Fruit fly (Drosophila melanogaster) whole organism, embryonic: ENCODE data around the gene Tbcd.

Source experiments
- CG10431 ChIP-seq: fragments of 200-800 bp; sonication (Bioruptor generic); optimal IDR thresholded peaks from 3 replicates; lab custom pipeline; 2018; ENCODE audit warnings: missing biosample characterization, mild to moderate bottlenecking, missing genetic modification characterization
- CG10654 ChIP-seq: fragments of 200-800 bp; sonication (Bioruptor generic); optimal IDR thresholded peaks from 2 replicates; lab custom pipeline; 2016; ENCODE audit warnings: missing biosample characterization, missing genetic modification characterization
- CG11247 ChIP-seq: fragments of 200-800 bp; sonication (Bioruptor generic); IDR thresholded peaks from 2 replicates; pipeline ENCODE4 v1.3.6; 2022; ENCODE audit warnings: missing biosample characterization, missing genetic modification characterization
- CG12071 ChIP-seq: fragments of 200-800 bp; sonication (Bioruptor generic); optimal IDR thresholded peaks from 3 replicates; lab custom pipeline; 2018; ENCODE audit warnings: missing biosample characterization, mild to moderate bottlenecking, missing genetic modification characterization
- CG16815 ChIP-seq: fragments of 200-800 bp; sonication (Bioruptor generic); optimal IDR thresholded peaks from 3 replicates; lab custom pipeline; 2017; ENCODE audit warnings: missing biosample characterization, mild to moderate bottlenecking, missing genetic modification characterization
- CG17568 ChIP-seq: fragments of 200-800 bp; sonication (Bioruptor generic); optimal IDR thresholded peaks from 2 replicates; lab custom pipeline; 2018; ENCODE audit warnings: missing biosample characterization, mild to moderate bottlenecking, missing genetic modification characterization, moderate library complexity
- CG17612 ChIP-seq: fragments of 200-800 bp; sonication (Bioruptor generic); IDR thresholded peaks from 2 replicates; pipeline ENCODE4 v1.3.6; 2022; ENCODE audit warnings: missing biosample characterization, missing genetic modification characterization
- CG18476 ChIP-seq: fragments of 200-800 bp; sonication (Bioruptor generic); optimal IDR thresholded peaks from 2 replicates; lab custom pipeline; 2016; ENCODE audit warnings: missing biosample characterization, mild to moderate bottlenecking, missing genetic modification characterization
- CG2202 ChIP-seq: fragments of 200-800 bp; sonication (Bioruptor generic); optimal IDR thresholded peaks from 2 replicates; lab custom pipeline; 2018; ENCODE audit warnings: missing biosample characterization, mild to moderate bottlenecking, missing genetic modification characterization
- CG33213 ChIP-seq: fragments of 200-800 bp; sonication (Bioruptor generic); optimal IDR thresholded peaks from 3 replicates; lab custom pipeline; 2016; ENCODE audit warnings: missing biosample characterization, missing genetic modification characterization
- CG34224 ChIP-seq: fragments of 200-800 bp; sonication (Bioruptor generic); IDR thresholded peaks from 3 replicates; pipeline ENCODE4 v1.3.6; 2022; ENCODE audit warnings: missing biosample characterization, missing genetic modification characterization; ENCODE audit not compliant: partially characterized antibody
- CG3847 ChIP-seq: fragments of 200-800 bp; sonication (Bioruptor generic); IDR thresholded peaks from 2 replicates; pipeline ENCODE4 v1.3.6; 2022; ENCODE audit warnings: missing biosample characterization, missing genetic modification characterization
- CG3995 ChIP-seq: fragments of 200-800 bp; sonication (Bioruptor generic); optimal IDR thresholded peaks from 3 replicates; lab custom pipeline; 2016; ENCODE audit warnings: missing biosample characterization, missing genetic modification characterization
- CG42726 ChIP-seq: fragments of 200-800 bp; sonication (Bioruptor generic); IDR thresholded peaks from 2 replicates; pipeline ENCODE4 v1.3.6; 2022; ENCODE audit warnings: missing biosample characterization, missing genetic modification characterization; ENCODE audit not compliant: partially characterized antibody
- CG5180 ChIP-seq: fragments of 200-800 bp; sonication (Bioruptor generic); optimal IDR thresholded peaks from 3 replicates; lab custom pipeline; 2017; ENCODE audit warnings: missing biosample characterization, missing genetic modification characterization, mild to moderate bottlenecking, moderate library complexity, missing genetic modification reagents
- CG5245 ChIP-seq: fragments of 200-800 bp; sonication (Bioruptor generic); optimal IDR thresholded peaks from 3 replicates; lab custom pipeline; 2016; ENCODE audit warnings: missing biosample characterization, missing genetic modification characterization
- CG6765 ChIP-seq: fragments of 200-800 bp; sonication (Bioruptor generic); optimal IDR thresholded peaks from 3 replicates; lab custom pipeline; 2017; ENCODE audit warnings: missing biosample characterization, mild to moderate bottlenecking, missing genetic modification characterization
- CG8478 ChIP-seq: fragments of >200 bp; optimal IDR thresholded peaks from 2 replicates; lab custom pipeline; 2018
- CG9932 ChIP-seq: fragments of 200-800 bp; sonication (Bioruptor generic); IDR thresholded peaks from 2 replicates; pipeline ENCODE4 v1.3.6; 2022; ENCODE audit warnings: missing biosample characterization, missing genetic modification characterization
- Camta ChIP-seq: fragments of 200-800 bp; sonication (Bioruptor generic); optimal IDR thresholded peaks from 2 replicates; lab custom pipeline; 2016; ENCODE audit warnings: missing biosample characterization, missing genetic modification characterization
- CkIIα-i1 ChIP-seq: fragments of 200-800 bp; sonication (Bioruptor generic); IDR thresholded peaks from 2 replicates; pipeline ENCODE4 v1.3.6; 2022; ENCODE audit warnings: missing biosample characterization, missing genetic modification characterization
- D ChIP-seq, 2 experiments: fragments of 200-800 bp in 1 of 2; fragments of >200 bp in 1 of 2; sonication (Bioruptor generic) in 1 of 2; optimal IDR thresholded peaks; 2 replicates in 1 of 2; 3 replicates in 1 of 2; lab custom pipeline; 2017; ENCODE audit warnings: mild to moderate bottlenecking in 1 of 2, missing biosample characterization in 1 of 2, missing genetic modification characterization in 1 of 2, missing genetic modification reagents in 1 of 2
- Dip2 ChIP-seq: fragments of 200-800 bp; sonication (Bioruptor generic); IDR thresholded peaks from 2 replicates; pipeline ENCODE4 v1.3.6; 2022; ENCODE audit warnings: missing biosample characterization, missing genetic modification characterization
- E2f2 ChIP-seq: fragments of 200-800 bp; sonication (Bioruptor generic); IDR thresholded peaks from 2 replicates; pipeline ENCODE4 v1.3.6; 2022; ENCODE audit warnings: missing biosample characterization, missing genetic modification characterization
- Fer1 ChIP-seq: fragments of 200-800 bp; sonication (Bioruptor generic); optimal IDR thresholded peaks from 2 replicates; lab custom pipeline; 2017; ENCODE audit warnings: missing biosample characterization, mild to moderate bottlenecking, missing genetic modification characterization
- H2.0 ChIP-seq: fragments of 200-800 bp; sonication (Bioruptor generic); IDR thresholded peaks from 2 replicates; pipeline ENCODE4 v1.3.6; 2022; ENCODE audit warnings: missing biosample characterization, missing genetic modification characterization
- HLHmδ ChIP-seq: fragments of 200-800 bp; sonication (Bioruptor generic); optimal IDR thresholded peaks from 2 replicates; lab custom pipeline; 2018; ENCODE audit warnings: missing biosample characterization, mild to moderate bottlenecking, missing genetic modification characterization, moderate library complexity
- Lhr ChIP-seq: fragments of 200-800 bp; sonication (Bioruptor generic); optimal IDR thresholded peaks from 3 replicates; lab custom pipeline; 2017; ENCODE audit warnings: mild to moderate bottlenecking, missing biosample characterization, missing genetic modification reagents, missing genetic modification characterization
- NfI ChIP-seq: fragments of 200-800 bp; sonication (Bioruptor generic); optimal IDR thresholded peaks from 3 replicates; lab custom pipeline; 2018; ENCODE audit warnings: missing biosample characterization, mild to moderate bottlenecking, missing genetic modification characterization, moderate library complexity
- Oaz ChIP-seq: fragments of 200-800 bp; sonication (Bioruptor generic); IDR thresholded peaks from 2 replicates; pipeline ENCODE4 v1.3.6; 2022; ENCODE audit warnings: missing biosample characterization, missing genetic modification characterization
- Six4 ChIP-seq: fragments of 200-800 bp; sonication (Bioruptor generic); optimal IDR thresholded peaks from 2 replicates; lab custom pipeline; 2016; ENCODE audit warnings: missing biosample characterization, missing genetic modification characterization
- Trl ChIP-seq, 3 experiments: fragments of >200 bp in 2 of 3; fragments of 200-800 bp in 1 of 3; sonication (Bioruptor generic) in 1 of 3; optimal IDR thresholded peaks; 2 replicates in 1 of 3; 3 replicates in 2 of 3; lab custom pipeline; 2016 to 2017; ENCODE audit warnings: missing biosample characterization in 1 of 3, missing genetic modification characterization in 1 of 3
- ara ChIP-seq: fragments of 200-800 bp; sonication (Bioruptor generic); IDR thresholded peaks from 2 replicates; pipeline ENCODE4 v1.3.6; 2022; ENCODE audit warnings: missing biosample characterization, missing genetic modification characterization
- ato ChIP-seq: fragments of 200-800 bp; sonication (Bioruptor generic); IDR thresholded peaks from 2 replicates; pipeline ENCODE4 v1.3.6; 2022; ENCODE audit warnings: missing biosample characterization, missing genetic modification characterization; ENCODE audit not compliant: partially characterized antibody
- cas ChIP-seq: fragments of 200-800 bp; sonication (Bioruptor generic); IDR thresholded peaks from 2 replicates; pipeline ENCODE4 v1.3.6; 2022; ENCODE audit warnings: missing biosample characterization, missing genetic modification characterization
- chn ChIP-seq: fragments of 200-800 bp; sonication (Bioruptor generic); optimal IDR thresholded peaks from 2 replicates; lab custom pipeline; 2016; ENCODE audit warnings: missing biosample characterization, missing genetic modification characterization
- ci ChIP-seq: fragments of 200-800 bp; sonication (Bioruptor generic); IDR thresholded peaks from 3 replicates; pipeline ENCODE4 v1.3.6; 2022; ENCODE audit warnings: missing biosample characterization, missing genetic modification characterization
- croc ChIP-seq: fragments of 200-800 bp; sonication (Bioruptor generic); conservative IDR thresholded peaks from 3 replicates; pipeline ENCODE4 v1.3.6; 2022; ENCODE audit warnings: missing biosample characterization, missing genetic modification characterization
- emc ChIP-seq: fragments of 200-800 bp; sonication (Bioruptor generic); optimal IDR thresholded peaks from 2 replicates; lab custom pipeline; 2016; ENCODE audit warnings: missing biosample characterization, missing genetic modification characterization
- odd ChIP-seq: fragments of 200-800 bp; sonication (Bioruptor generic); optimal IDR thresholded peaks from 2 replicates; lab custom pipeline; 2017; ENCODE audit warnings: missing biosample characterization, mild to moderate bottlenecking, missing genetic modification characterization
- pan ChIP-seq, 4 experiments: fragments of >200 bp in 3 of 4; fragments of 200-800 bp in 1 of 4; sonication (Bioruptor generic) in 1 of 4; optimal IDR thresholded peaks in 3 of 4; IDR thresholded peaks in 1 of 4; 2 replicates each; pipeline versions ENCODE4 v1.3.6 to Lab custom; 2017 to 2022; ENCODE audit warnings: missing biosample characterization in 2 of 4, missing genetic modification characterization in 2 of 4, mixed read lengths in 1 of 4
- pnt ChIP-seq: fragments of 200-800 bp; sonication (Bioruptor generic); optimal IDR thresholded peaks from 3 replicates; lab custom pipeline; 2016; ENCODE audit warnings: missing biosample characterization, missing genetic modification characterization
- tgo ChIP-seq: fragments of 200-800 bp; sonication (Bioruptor generic); IDR thresholded peaks from 3 replicates; pipeline ENCODE4 v1.3.6; 2022; ENCODE audit warnings: missing biosample characterization, missing genetic modification characterization
- ttk ChIP-seq: fragments of 200-800 bp; sonication (Bioruptor generic); IDR thresholded peaks from 2 replicates; pipeline ENCODE4 v2.1.2; 2022; ENCODE audit warnings: missing biosample characterization, missing genetic modification characterization
- tup ChIP-seq: fragments of 200-800 bp; sonication (Bioruptor generic); optimal IDR thresholded peaks from 2 replicates; lab custom pipeline; 2016; ENCODE audit warnings: missing biosample characterization, mild to moderate bottlenecking, missing genetic modification characterization, moderate library complexity
- usp ChIP-seq: fragments of >200 bp; optimal IDR thresholded peaks from 2 replicates; lab custom pipeline; 2017; ENCODE audit warnings: missing biosample characterization, missing genetic modification characterization
- wdn ChIP-seq: fragments of 200-800 bp; sonication (Bioruptor generic); IDR thresholded peaks from 2 replicates; pipeline ENCODE4 v1.3.6; 2022; ENCODE audit warnings: missing biosample characterization, missing genetic modification characterization

Tbcd gene

dm6 chr2L:2130157-2130987, 16.9 kb upstream of the Tbcd start, which contains the start of gene Glyp (continued):
- TF ChIP-seq croc (GFP tag; lab: Robert Waterston, UW): peak; percentile 92
- peak; percentile 42 for TF ChIP-seq pnt (GFP tag; lab: Kevin White, UChicago)
- peak; percentile 98 for TF ChIP-seq Trl (optimal IDR thresholded peaks at IDR 0.05; lab: Kevin White, UChicago)
- TF ChIP-seq Trl (GFP tag; optimal IDR thresholded peaks at IDR 0.05; lab: Kevin White, UChicago): peak; percentile 78
- TF ChIP-seq CG42726: peak; percentile 29; the same call in 1 of the 2 replicates
- peak; percentile 91 for TF ChIP-seq CG5180 (GFP tag; lab: Kevin White, UChicago)
- no peak for TF ChIP-seq pan (optimal IDR thresholded peaks at IDR 0.05; lab: Kevin White, UChicago)
- peak in 1 of 2 experiments; percentile 96 for TF ChIP-seq pan (GFP tag; optimal IDR thresholded peaks at IDR 0.05 in 1 of 2, IDR thresholded peaks at IDR 0.05 in 1 of 2)
- peak; percentile 92 for TF ChIP-seq H2.0 (GFP tag; lab: Robert Waterston, UW)
- peak; percentile 54 for TF ChIP-seq HLHmδ (GFP tag; lab: Kevin White, UChicago)
- peak; percentile 37; the same call in 1 of the 2 replicates for TF ChIP-seq Dip2 (GFP tag; lab: Robert Waterston, UW)
- TF ChIP-seq tgo (GFP tag; lab: Robert Waterston, UW): peak; percentile 96
- TF ChIP-seq CG10654 (GFP tag; lab: Kevin White, UChicago): peak; percentile 90
- TF ChIP-seq CG10431 (GFP tag; lab: Kevin White, UChicago): peak; percentile 91
- TF ChIP-seq CG33213: peak; percentile 20
- peak; percentile 93 for TF ChIP-seq ttk (GFP tag; lab: Robert Waterston, UW)
- peak; percentile 53 for TF ChIP-seq emc (GFP tag; lab: Kevin White, UChicago)
- TF ChIP-seq ato (GFP tag; lab: Robert Waterston, UW): no peak
- TF ChIP-seq CG17612 (GFP tag; lab: Robert Waterston, UW): peak; percentile 91
- peak; percentile 94 for TF ChIP-seq CG3847 (GFP tag; lab: Robert Waterston, UW)
- peak; percentile 99 for TF ChIP-seq CG6765 (GFP tag; lab: Kevin White, UChicago)
- TF ChIP-seq Lhr (GFP tag; lab: Kevin White, UChicago): peak; percentile 55
- TF ChIP-seq D (optimal IDR thresholded peaks at IDR 0.05; lab: Kevin White, UChicago): no peak
- TF ChIP-seq D (GFP tag; optimal IDR thresholded peaks at IDR 0.05; lab: Kevin White, UChicago): peak; percentile 95
- TF ChIP-seq CG9932 (GFP tag; lab: Robert Waterston, UW): peak; percentile 96
- TF ChIP-seq CG5245 (GFP tag; lab: Kevin White, UChicago): peak; percentile 79
- TF ChIP-seq tup (GFP tag; lab: Kevin White, UChicago): peak; percentile 90
- peak; percentile 61 for TF ChIP-seq CG8478
- 0 out of 2 replicates have a peak, but pooled peaks have one; percentile 37 for TF ChIP-seq CkIIα-i1 (GFP tag; lab: Robert Waterston, UW)
- TF ChIP-seq Camta (GFP tag; lab: Kevin White, UChicago): no peak
- TF ChIP-seq ara (GFP tag; lab: Robert Waterston, UW): peak; percentile 91
- TF ChIP-seq Oaz (GFP tag; lab: Robert Waterston, UW): peak; percentile 89
- no peak for TF ChIP-seq usp (GFP tag; lab: Kevin White, UChicago)
- TF ChIP-seq CG2202 (tag; lab: Kevin White, UChicago): peak; percentile 89
- peak; percentile 99 for TF ChIP-seq Fer1
- TF ChIP-seq chn (GFP tag; lab: Kevin White, UChicago): peak; percentile 77
- TF ChIP-seq cas (GFP tag; lab: Robert Waterston, UW): peak; percentile 87
- peak; percentile 93 for TF ChIP-seq CG12071 (GFP tag; lab: Kevin White, UChicago)
- peak; percentile 97 for TF ChIP-seq NfI
- peak; percentile 98 for TF ChIP-seq odd (GFP tag; lab: Kevin White, UChicago)
- TF ChIP-seq wdn: peak; percentile 96
- peak; percentile 91 for TF ChIP-seq CG11247
- TF ChIP-seq CG16815 (GFP tag; lab: Kevin White, UChicago): peak; percentile 92
- peak; percentile 80 for TF ChIP-seq CG3995 (GFP tag; lab: Kevin White, UChicago)
- peak; percentile 89 for TF ChIP-seq ci (GFP tag; lab: Robert Waterston, UW)
- no peak; the same call in 2 of the 3 replicates for TF ChIP-seq CG34224 (GFP tag; lab: Robert Waterston, UW)
- peak; percentile 92 for TF ChIP-seq Six4 (GFP tag; lab: Kevin White, UChicago)
- peak; percentile 89 for TF ChIP-seq CG18476 (GFP tag; lab: Kevin White, UChicago)
- TF ChIP-seq E2f2 (GFP tag; lab: Robert Waterston, UW): peak; percentile 98
- TF ChIP-seq CG17568: peak; percentile 96
